Fruit fly (Drosophila melanogaster) whole organism, embryonic: ENCODE data around the gene Zdhhc8.

Experiments used
- Asciz ChIP-seq: fragments of 200-800 bp; sonication (Bioruptor generic); optimal IDR thresholded peaks from 2 replicates; lab custom pipeline; 2017; ENCODE audit warnings: missing biosample characterization, mild to moderate bottlenecking, missing genetic modification characterization, missing genetic modification reagents
- Atf3 ChIP-seq: fragments of 200-800 bp; sonication (Bioruptor generic); optimal IDR thresholded peaks from 3 replicates; lab custom pipeline; 2016; ENCODE audit warnings: missing biosample characterization, missing genetic modification characterization
- BEAF-32 ChIP-seq: fragments of 200-800 bp; sonication (Bioruptor generic); optimal IDR thresholded peaks from 3 replicates; lab custom pipeline; 2017; ENCODE audit warnings: missing biosample characterization, missing genetic modification characterization, mild to moderate bottlenecking, moderate library complexity, missing genetic modification reagents
- BtbVII ChIP-seq: fragments of 200-800 bp; sonication (Bioruptor generic); optimal IDR thresholded peaks from 3 replicates; lab custom pipeline; 2017; ENCODE audit warnings: missing biosample characterization, mild to moderate bottlenecking, missing genetic modification characterization
- CG10565 ChIP-seq: fragments of 200-800 bp; sonication (Bioruptor generic); optimal IDR thresholded peaks from 3 replicates; lab custom pipeline; 2016; ENCODE audit warnings: missing biosample characterization, mild to moderate bottlenecking, missing genetic modification characterization
- CG12071 ChIP-seq: fragments of 200-800 bp; sonication (Bioruptor generic); optimal IDR thresholded peaks from 3 replicates; lab custom pipeline; 2018; ENCODE audit warnings: missing biosample characterization, mild to moderate bottlenecking, missing genetic modification characterization
- CG12236 ChIP-seq: fragments of 200-800 bp; sonication (Bioruptor generic); optimal IDR thresholded peaks from 2 replicates; lab custom pipeline; 2016; ENCODE audit warnings: missing biosample characterization, missing genetic modification characterization
- CG12942 ChIP-seq: fragments of 200-800 bp; sonication (Bioruptor generic); optimal IDR thresholded peaks from 3 replicates; lab custom pipeline; 2016; ENCODE audit warnings: missing biosample characterization, missing genetic modification characterization
- CG14050 ChIP-seq: fragments of 200-800 bp; sonication (Bioruptor generic); IDR thresholded peaks from 3 replicates; pipeline ENCODE4 v1.3.6; 2022; ENCODE audit warnings: missing biosample characterization, missing genetic modification characterization
- CG14441 ChIP-seq: fragments of 200-800 bp; sonication (Bioruptor generic); IDR thresholded peaks from 2 replicates; pipeline ENCODE4 v1.3.6; 2022; ENCODE audit warnings: missing biosample characterization, missing genetic modification characterization
- CG15269 ChIP-seq: fragments of 200-800 bp; sonication (Bioruptor generic); optimal IDR thresholded peaks from 2 replicates; lab custom pipeline; 2018; ENCODE audit warnings: missing biosample characterization, mild to moderate bottlenecking, missing genetic modification characterization, moderate library complexity
- CG15696 ChIP-seq: fragments of 200-800 bp; sonication (Bioruptor generic); optimal IDR thresholded peaks from 2 replicates; lab custom pipeline; 2019; ENCODE audit warnings: missing biosample characterization, mild to moderate bottlenecking, missing genetic modification characterization, moderate library complexity
- CG17328 ChIP-seq: fragments of 200-800 bp; sonication (Bioruptor generic); IDR thresholded peaks from 2 replicates; pipeline ENCODE4 v1.3.6; 2022; ENCODE audit warnings: missing biosample characterization, missing genetic modification characterization
- CG17361 ChIP-seq: fragments of 200-800 bp; sonication (Bioruptor generic); IDR thresholded peaks from 3 replicates; pipeline ENCODE4 v1.3.6; 2022; ENCODE audit warnings: missing biosample characterization, missing genetic modification characterization
- CG17385 ChIP-seq: fragments of 200-800 bp; sonication (Bioruptor generic); optimal IDR thresholded peaks from 3 replicates; lab custom pipeline; 2018; ENCODE audit warnings: missing biosample characterization, mild to moderate bottlenecking, missing genetic modification characterization
- CG18476 ChIP-seq: fragments of 200-800 bp; sonication (Bioruptor generic); optimal IDR thresholded peaks from 2 replicates; lab custom pipeline; 2016; ENCODE audit warnings: missing biosample characterization, mild to moderate bottlenecking, missing genetic modification characterization
- CG3407 ChIP-seq: fragments of 200-800 bp; sonication (Bioruptor generic); optimal IDR thresholded peaks from 2 replicates; lab custom pipeline; 2018; ENCODE audit warnings: missing biosample characterization, mild to moderate bottlenecking, missing genetic modification characterization
- CG43689 ChIP-seq: fragments of 200-800 bp; sonication (Bioruptor generic); IDR thresholded peaks from 2 replicates; pipeline ENCODE4 v1.3.6; 2022; ENCODE audit warnings: missing biosample characterization, missing genetic modification characterization
- CG6689 ChIP-seq: fragments of 200-800 bp; sonication (Bioruptor generic); IDR thresholded peaks from 2 replicates; pipeline ENCODE4 v1.3.6; 2022; ENCODE audit warnings: missing biosample characterization, missing genetic modification characterization
- CG8388 ChIP-seq: fragments of 200-800 bp; sonication (Bioruptor generic); optimal IDR thresholded peaks from 2 replicates; lab custom pipeline; 2019; ENCODE audit warnings: missing biosample characterization, mild to moderate bottlenecking, missing genetic modification characterization, moderate library complexity
- CG9609 ChIP-seq: fragments of 200-800 bp; sonication (Bioruptor generic); optimal IDR thresholded peaks from 3 replicates; lab custom pipeline; 2016; ENCODE audit warnings: missing biosample characterization, missing genetic modification characterization
- CG9727 ChIP-seq: fragments of 200-800 bp; sonication (Bioruptor generic); optimal IDR thresholded peaks from 3 replicates; lab custom pipeline; 2017; ENCODE audit warnings: missing biosample characterization, mild to moderate bottlenecking, missing genetic modification characterization
- CG9817 ChIP-seq: fragments of 200-800 bp; sonication (Bioruptor generic); optimal IDR thresholded peaks from 2 replicates; lab custom pipeline; 2018; ENCODE audit warnings: missing biosample characterization, mild to moderate bottlenecking, missing genetic modification characterization, moderate library complexity
- CoRest ChIP-seq: fragments of 200-800 bp; sonication (Bioruptor generic); optimal IDR thresholded peaks from 3 replicates; lab custom pipeline; 2018; ENCODE audit warnings: missing biosample characterization, mild to moderate bottlenecking, missing genetic modification characterization, moderate library complexity
- ERR ChIP-seq: fragments of 200-800 bp; sonication (Bioruptor generic); optimal IDR thresholded peaks from 2 replicates; lab custom pipeline; 2016; ENCODE audit warnings: missing biosample characterization, missing genetic modification characterization
- Elba2 ChIP-seq: fragments of 200-800 bp; sonication (Bioruptor generic); optimal IDR thresholded peaks from 3 replicates; lab custom pipeline; 2016; ENCODE audit warnings: missing biosample characterization, missing genetic modification characterization
- Hmx ChIP-seq: fragments of 200-800 bp; sonication (Bioruptor generic); optimal IDR thresholded peaks from 2 replicates; lab custom pipeline; 2016; ENCODE audit warnings: missing biosample characterization, missing genetic modification characterization
- Mad ChIP-seq: fragments of 200-800 bp; sonication (Bioruptor generic); optimal IDR thresholded peaks from 2 replicates; lab custom pipeline; 2016; ENCODE audit warnings: missing biosample characterization, missing genetic modification characterization
- Oli ChIP-seq: fragments of 200-800 bp; sonication (Bioruptor generic); optimal IDR thresholded peaks from 2 replicates; lab custom pipeline; 2018; ENCODE audit warnings: missing biosample characterization, mild to moderate bottlenecking, missing genetic modification characterization, moderate library complexity
- Trl ChIP-seq, 3 experiments: fragments of >200 bp in 2 of 3; fragments of 200-800 bp in 1 of 3; sonication (Bioruptor generic) in 1 of 3; optimal IDR thresholded peaks; 2 replicates in 1 of 3; 3 replicates in 2 of 3; lab custom pipeline; 2016 to 2017; ENCODE audit warnings: missing biosample characterization in 1 of 3, missing genetic modification characterization in 1 of 3
- Xbp1 ChIP-seq: fragments of 200-800 bp; sonication (Bioruptor generic); optimal IDR thresholded peaks from 3 replicates; lab custom pipeline; 2016; ENCODE audit warnings: missing biosample characterization, mild to moderate bottlenecking, missing genetic modification characterization
- ara ChIP-seq: fragments of 200-800 bp; sonication (Bioruptor generic); IDR thresholded peaks from 2 replicates; pipeline ENCODE4 v1.3.6; 2022; ENCODE audit warnings: missing biosample characterization, missing genetic modification characterization
- ato ChIP-seq: fragments of 200-800 bp; sonication (Bioruptor generic); IDR thresholded peaks from 2 replicates; pipeline ENCODE4 v1.3.6; 2022; ENCODE audit warnings: missing biosample characterization, missing genetic modification characterization; ENCODE audit not compliant: partially characterized antibody
- bsh ChIP-seq, 2 experiments: fragments of 200-800 bp; sonication (Bioruptor generic); optimal IDR thresholded peaks; 2 replicates each; lab custom pipeline; 2017 to 2018; ENCODE audit warnings: mild to moderate bottlenecking in 2 of 2, missing biosample characterization in 2 of 2, missing genetic modification characterization in 2 of 2, moderate library complexity in 1 of 2
- corto ChIP-seq: fragments of 200-800 bp; sonication (Bioruptor generic); optimal IDR thresholded peaks from 2 replicates; lab custom pipeline; 2016; ENCODE audit warnings: missing biosample characterization, mild to moderate bottlenecking, missing genetic modification characterization, moderate library complexity
- hbn ChIP-seq: fragments of 200-800 bp; sonication (Bioruptor generic); IDR thresholded peaks from 2 replicates; pipeline ENCODE4 v1.3.6; 2022; ENCODE audit warnings: missing biosample characterization, missing genetic modification characterization; ENCODE audit not compliant: partially characterized antibody
- hkb ChIP-seq, 2 experiments: fragments of 200-800 bp in 1 of 2; fragments of >200 bp in 1 of 2; sonication (Bioruptor generic) in 1 of 2; IDR thresholded peaks in 1 of 2; optimal IDR thresholded peaks in 1 of 2; 2 replicates each; pipeline versions ENCODE4 v1.3.6 to Lab custom; 2017 to 2022; ENCODE audit warnings: missing biosample characterization in 1 of 2, missing genetic modification characterization in 1 of 2
- jigr1 ChIP-seq: fragments of 200-800 bp; sonication (Bioruptor generic); IDR thresholded peaks from 3 replicates; pipeline ENCODE4 v1.3.6; 2022; ENCODE audit warnings: missing biosample characterization, missing genetic modification characterization
- kni ChIP-seq: fragments of 200-800 bp; sonication (Bioruptor generic); optimal IDR thresholded peaks from 3 replicates; lab custom pipeline; 2017; ENCODE audit warnings: mild to moderate bottlenecking, missing biosample characterization, missing genetic modification reagents, missing genetic modification characterization
- knrl ChIP-seq: fragments of 200-800 bp; sonication (Bioruptor generic); IDR thresholded peaks from 3 replicates; pipeline ENCODE4 v1.3.6; 2022; ENCODE audit warnings: missing biosample characterization, missing genetic modification characterization; ENCODE audit not compliant: partially characterized antibody
- lilli ChIP-seq: fragments of 200-800 bp; sonication (Bioruptor generic); optimal IDR thresholded peaks from 3 replicates; lab custom pipeline; 2016; ENCODE audit warnings: missing biosample characterization, missing genetic modification characterization
- luna ChIP-seq: fragments of 200-800 bp; sonication (Bioruptor generic); optimal IDR thresholded peaks from 2 replicates; lab custom pipeline; 2016; ENCODE audit warnings: missing biosample characterization, missing genetic modification characterization
- org-1 ChIP-seq: fragments of 200-800 bp; sonication (Bioruptor generic); optimal IDR thresholded peaks from 2 replicates; lab custom pipeline; 2017; ENCODE audit warnings: missing biosample characterization, missing genetic modification characterization
- repo ChIP-seq: fragments of 200-800 bp; sonication (Bioruptor generic); optimal IDR thresholded peaks from 2 replicates; lab custom pipeline; 2016; ENCODE audit warnings: missing biosample characterization, missing genetic modification characterization
- salm ChIP-seq: fragments of 200-800 bp; sonication (Bioruptor generic); optimal IDR thresholded peaks from 2 replicates; lab custom pipeline; 2018; ENCODE audit warnings: missing biosample characterization, mild to moderate bottlenecking, missing genetic modification characterization
- sima ChIP-seq: fragments of 200-800 bp; sonication (Bioruptor generic); optimal IDR thresholded peaks from 2 replicates; lab custom pipeline; 2016; ENCODE audit warnings: missing biosample characterization, missing genetic modification characterization
- sr ChIP-seq: fragments of 200-800 bp; sonication (Bioruptor generic); IDR thresholded peaks from 3 replicates; pipeline ENCODE4 v1.3.6; 2022; ENCODE audit warnings: missing biosample characterization, missing genetic modification characterization
- unc-4 ChIP-seq: fragments of 200-800 bp; sonication (Bioruptor generic); IDR thresholded peaks from 2 replicates; pipeline ENCODE4 v1.3.6; 2022; ENCODE audit warnings: missing biosample characterization, missing genetic modification characterization; ENCODE audit not compliant: partially characterized antibody
- unpg ChIP-seq: fragments of 200-800 bp; sonication (Bioruptor generic); optimal IDR thresholded peaks from 3 replicates; lab custom pipeline; 2018; ENCODE audit warnings: missing biosample characterization, mild to moderate bottlenecking, missing genetic modification characterization, moderate library complexity
- zfh2 ChIP-seq: fragments of 200-800 bp; sonication (Bioruptor generic); optimal IDR thresholded peaks from 2 replicates; lab custom pipeline; 2016; ENCODE audit warnings: missing biosample characterization, missing genetic modification characterization

The Zdhhc8 gene

dm6 chrX:9282783-9283289, 73.2 kb downstream of the Zdhhc8 start, which contains the start of gene c11.1 (continued):
- no peak for TF ChIP-seq ERR (GFP tag; lab: Kevin White, UChicago)
- no peak for TF ChIP-seq hbn (GFP tag; lab: Robert Waterston, UW)
- no peak for TF ChIP-seq hkb (optimal IDR thresholded peaks at IDR 0.05; lab: Kevin White, UChicago)
- TF ChIP-seq hkb (GFP tag; IDR thresholded peaks at IDR 0.05; lab: Robert Waterston, UW) = no peak
- TF ChIP-seq CG17328 = no peak
- no peak for TF ChIP-seq Atf3
- TF ChIP-seq CG12942 = no peak
- TF ChIP-seq CG17385 (GFP tag; lab: Kevin White, UChicago) = no peak
- no peak for TF ChIP-seq unc-4 (GFP tag; lab: Robert Waterston, UW)
- TF ChIP-seq CG3407 (GFP tag; lab: Kevin White, UChicago) = no peak
- TF ChIP-seq org-1 (GFP tag; lab: Kevin White, UChicago) = no peak
- TF ChIP-seq CG18476 (GFP tag; lab: Kevin White, UChicago) = no peak
- TF ChIP-seq Asciz = no peak
- TF ChIP-seq salm (tag; lab: Kevin White, UChicago) = no peak
- TF ChIP-seq unpg (GFP tag; lab: Kevin White, UChicago) = no peak
- TF ChIP-seq Hmx (GFP tag; lab: Kevin White, UChicago) = no peak
- no peak for TF ChIP-seq corto (GFP tag; lab: Kevin White, UChicago)
- no peak for TF ChIP-seq CG6689 (GFP tag; lab: Robert Waterston, UW)
- 0 out of 2 replicates have a peak, but pooled peaks have one; percentile 34 for TF ChIP-seq ato (GFP tag; lab: Robert Waterston, UW)
- no peak for TF ChIP-seq CG43689 (GFP tag; lab: Robert Waterston, UW)
- no peak for TF ChIP-seq zfh2 (GFP tag; lab: Kevin White, UChicago)
- no peak for TF ChIP-seq Mad (GFP tag; lab: Kevin White, UChicago)
- TF ChIP-seq CG15269 (tag; lab: Kevin White, UChicago) = no peak
- TF ChIP-seq CG17361 (GFP tag; lab: Robert Waterston, UW) = no peak
- no peak for TF ChIP-seq ara (GFP tag; lab: Robert Waterston, UW)
- TF ChIP-seq Trl (optimal IDR thresholded peaks at IDR 0.05; lab: Kevin White, UChicago) = no peak
- no peak for TF ChIP-seq Trl (GFP tag; optimal IDR thresholded peaks at IDR 0.05; lab: Kevin White, UChicago)
- TF ChIP-seq CoRest (tag; lab: Kevin White, UChicago) = peak; percentile 24
- no peak for TF ChIP-seq CG9727 (GFP tag; lab: Kevin White, UChicago)
- no peak for TF ChIP-seq CG15696
- TF ChIP-seq BEAF-32 (GFP tag; lab: Kevin White, UChicago) = peak; percentile 52
- no peak for TF ChIP-seq CG12071
- TF ChIP-seq CG8388 (GFP tag; lab: Kevin White, UChicago) = no peak
- no peak for TF ChIP-seq bsh (GFP tag; optimal IDR thresholded peaks at IDR 0.05; lab: Kevin White, UChicago)
- no peak for TF ChIP-seq CG14050 (GFP tag; lab: Robert Waterston, UW)
- no peak for TF ChIP-seq CG14441 (GFP tag; lab: Robert Waterston, UW)
- no peak for TF ChIP-seq CG12236
- no peak for TF ChIP-seq repo (GFP tag; lab: Kevin White, UChicago)
- no peak for TF ChIP-seq sima (GFP tag; lab: Kevin White, UChicago)
- TF ChIP-seq Xbp1 (GFP tag; lab: Kevin White, UChicago) = no peak
- TF ChIP-seq luna (GFP tag; lab: Kevin White, UChicago) = no peak
- no peak for TF ChIP-seq CG10565 (GFP tag; lab: Kevin White, UChicago)
- peak; percentile 53; the same call in 2 of the 3 replicates for TF ChIP-seq knrl (GFP tag; lab: Robert Waterston, UW)
- TF ChIP-seq Oli (tag; lab: Kevin White, UChicago) = no peak
- TF ChIP-seq CG9817 = no peak
- no peak for TF ChIP-seq CG9609 (GFP tag; lab: Kevin White, UChicago)
- no peak for TF ChIP-seq lilli (GFP tag; lab: Kevin White, UChicago)
- no peak for TF ChIP-seq BtbVII
- TF ChIP-seq kni (GFP tag; lab: Kevin White, UChicago) = no peak
- no peak for TF ChIP-seq jigr1 (GFP tag; lab: Robert Waterston, UW)
- TF ChIP-seq sr = no peak
- TF ChIP-seq Elba2 (GFP tag; lab: Kevin White, UChicago) = no peak
